Worm (Caenorhabditis elegans) whole organism, L4 larva: Measurements from ENCODE around the gene gon-14.

ENCODE experiments used
- D1046.2 ChIP-seq: fragments of 200-800 bp; sonication (Bioruptor generic); IDR thresholded peaks from 2 replicates; pipeline ENCODE4 v1.3.6; 2022; ENCODE audit warnings: missing genetic modification characterization, missing compliant biosample characterization
- F37D6.2 ChIP-seq: sonication (generic microtip); optimal IDR thresholded peaks from 2 replicates; lab custom pipeline; 2016; ENCODE audit warnings: mild to moderate bottlenecking, missing genetic modification characterization, missing compliant biosample characterization
- dve-1 ChIP-seq: sonication (generic microtip); optimal IDR thresholded peaks from 2 replicates; lab custom pipeline; 2017; ENCODE audit warnings: antibody characterized with exemption, mild to moderate bottlenecking, missing genetic modification characterization, missing compliant biosample characterization; ENCODE audit not compliant: insufficient read depth
- egl-43 ChIP-seq: fragments of 200-800 bp; sonication (Bioruptor generic); IDR thresholded peaks from 2 replicates; pipeline ENCODE4 v1.3.6; 2022; ENCODE audit warnings: missing genetic modification reagents, missing genetic modification characterization, missing compliant biosample characterization
- fkh-10 ChIP-seq: fragments of 150-350 bp; optimal IDR thresholded peaks from 2 replicates; lab custom pipeline; 2014; ENCODE audit warnings: missing biosample characterization, missing genetic modification reagents, missing genetic modification characterization
- lin-39 ChIP-seq: fragments of 150-350 bp; optimal IDR thresholded peaks from 2 replicates; lab custom pipeline; 2014; ENCODE audit warnings: missing biosample characterization, missing genetic modification reagents, missing genetic modification characterization
- lsy-2 ChIP-seq, 2 experiments: fragments of 150-350 bp in 1 of 2; sonication (generic microtip) in 1 of 2; optimal IDR thresholded peaks; 2 replicates each; lab custom pipeline; 2014 to 2017; ENCODE audit warnings: missing biosample characterization in 2 of 2, missing genetic modification characterization in 2 of 2
- nhr-111 ChIP-seq: fragments of 200-800 bp; sonication (Bioruptor generic); optimal IDR thresholded peaks from 2 replicates; lab custom pipeline; 2018; ENCODE audit warnings: mild to moderate bottlenecking, missing genetic modification characterization, missing compliant biosample characterization
- nhr-76 ChIP-seq: fragments of 150-350 bp; optimal IDR thresholded peaks from 2 replicates; lab custom pipeline; 2014; ENCODE audit warnings: missing biosample characterization, missing genetic modification characterization
- pha-4 ChIP-seq, 2 experiments: fragments of 150-350 bp in 1 of 2; fragments of 200-800 bp in 1 of 2; sonication (Bioruptor generic) in 1 of 2; IDR thresholded peaks in 1 of 2; optimal IDR thresholded peaks in 1 of 2; 2 replicates each; pipeline versions ENCODE4 v1.3.6 to Lab custom; 2014 to 2022; ENCODE audit warnings: missing genetic modification characterization in 2 of 2, missing genetic modification reagents in 2 of 2, missing biosample characterization in 1 of 2, missing compliant biosample characterization in 1 of 2
- skn-1 ChIP-seq: fragments of 150-350 bp; optimal IDR thresholded peaks from 2 replicates; lab custom pipeline; 2014; ENCODE audit warnings: missing biosample characterization, missing genetic modification characterization
- unc-39 ChIP-seq: sonication (generic microtip); optimal IDR thresholded peaks from 2 replicates; lab custom pipeline; 2017; ENCODE audit warnings: missing biosample characterization, missing genetic modification characterization
- zag-1 ChIP-seq: fragments of 150-350 bp; optimal IDR thresholded peaks from 2 replicates; lab custom pipeline; 2014; ENCODE audit warnings: missing biosample characterization, missing genetic modification characterization
- ztf-11 ChIP-seq: fragments of 150-350 bp; optimal IDR thresholded peaks from 2 replicates; lab custom pipeline; 2014; ENCODE audit warnings: missing biosample characterization, missing genetic modification characterization

- TF ChIP-seq lsy-2 (tag; optimal IDR thresholded peaks at IDR 0.05; lab: Kevin White, UChicago) (no peak), skn-1 (no peak), nhr-76 (tag; lab: Kevin White, UChicago) (no peak), egl-43 (GFP tag; lab: Robert Waterston, UW) (no peak), lin-39 (tag; lab: Kevin White, UChicago) (no peak), D1046.2 (GFP tag; lab: Robert Waterston, UW) (no peak), ztf-11 (no peak), fkh-10 (GFP tag; lab: Kevin White, UChicago) (no peak), pha-4 (GFP tag; IDR thresholded peaks at IDR 0.05; lab: Robert Waterston, UW) (no peak), pha-4 (tag; optimal IDR thresholded peaks at IDR 0.05; lab: Kevin White, UChicago) (no peak), unc-39 (no peak), F37D6.2 (tag; lab: Kevin White, UChicago) (no peak), nhr-111 (GFP tag; lab: Kevin White, UChicago) (no peak), zag-1 (tag; lab: Kevin White, UChicago) (no peak), dve-1 (tag; lab: Kevin White, UChicago) (no peak)
Observed at ce11 chrV:6561592-6561991, 49.4 kb downstream of the gon-14 start, which contains the start of gene spp-19.
